Fruit fly (Drosophila melanogaster) whole organism, prepupa: Measurements from ENCODE around the gene Targ3.
A peak's percentile ranks its signal among the peaks of the same experiment; 100 is the strongest.

Source experiments
- Blimp-1 ChIP-seq: fragments of 200-800 bp; sonication (Bioruptor generic); optimal IDR thresholded peaks from 3 replicates; lab custom pipeline; 2017; ENCODE audit warnings: missing biosample characterization, missing genetic modification characterization, mild to moderate bottlenecking, moderate library complexity, missing genetic modification reagents
- CG10631 ChIP-seq: fragments of 200-800 bp; sonication (Bioruptor generic); optimal IDR thresholded peaks from 2 replicates; lab custom pipeline; 2016; ENCODE audit warnings: missing biosample characterization, missing genetic modification characterization
- CG10669 ChIP-seq: fragments of 200-800 bp; sonication (Bioruptor generic); optimal IDR thresholded peaks from 3 replicates; lab custom pipeline; 2018; ENCODE audit warnings: missing biosample characterization, mild to moderate bottlenecking, missing genetic modification characterization, moderate library complexity
- CG11294 ChIP-seq: fragments of 200-800 bp; sonication (Bioruptor generic); IDR thresholded peaks from 2 replicates; pipeline ENCODE4 v1.3.6; 2022; ENCODE audit warnings: missing biosample characterization, missing genetic modification characterization
- CG11762 ChIP-seq: fragments of 200-800 bp; sonication (Bioruptor generic); optimal IDR thresholded peaks from 3 replicates; lab custom pipeline; 2016; ENCODE audit warnings: missing biosample characterization, missing genetic modification characterization; ENCODE audit not compliant: insufficient read depth
- CG1621 ChIP-seq: fragments of 200-800 bp; sonication (Bioruptor generic); optimal IDR thresholded peaks from 3 replicates; lab custom pipeline; 2018; ENCODE audit warnings: missing biosample characterization, mild to moderate bottlenecking, missing genetic modification characterization
- CG16779 ChIP-seq: fragments of 200-800 bp; sonication (Bioruptor generic); optimal IDR thresholded peaks from 3 replicates; lab custom pipeline; 2017; ENCODE audit warnings: missing biosample characterization, mild to moderate bottlenecking, missing genetic modification characterization
- CG3032 ChIP-seq: fragments of 200-800 bp; optimal IDR thresholded peaks from 2 replicates; lab custom pipeline; 2019; ENCODE audit warnings: missing biosample characterization, mild to moderate bottlenecking, missing genetic modification characterization, moderate library complexity
- CG31627 ChIP-seq: fragments of 200-800 bp; sonication (Bioruptor generic); optimal IDR thresholded peaks from 3 replicates; lab custom pipeline; 2016; ENCODE audit warnings: missing biosample characterization, missing genetic modification characterization
- CG32006 ChIP-seq: fragments of 200-800 bp; sonication (Bioruptor generic); optimal IDR thresholded peaks from 3 replicates; lab custom pipeline; 2017; ENCODE audit warnings: missing biosample characterization, mild to moderate bottlenecking, missing genetic modification characterization
- CG34406 ChIP-seq: fragments of 200-800 bp; sonication (Bioruptor generic); optimal IDR thresholded peaks from 3 replicates; lab custom pipeline; 2016; ENCODE audit warnings: missing biosample characterization, missing genetic modification characterization
- CG3919 ChIP-seq: fragments of 200-800 bp; sonication (Bioruptor generic); optimal IDR thresholded peaks from 3 replicates; lab custom pipeline; 2016; ENCODE audit warnings: missing biosample characterization, missing genetic modification characterization
- CG4318 ChIP-seq: fragments of 200-800 bp; sonication (Bioruptor generic); optimal IDR thresholded peaks from 3 replicates; lab custom pipeline; 2017; ENCODE audit warnings: missing biosample characterization, mild to moderate bottlenecking, missing genetic modification characterization
- CG6163 ChIP-seq: fragments of 200-800 bp; sonication (Bioruptor generic); IDR thresholded peaks from 3 replicates; pipeline ENCODE4 v1.3.6; 2022; ENCODE audit warnings: missing biosample characterization, missing genetic modification characterization
- CG6276 ChIP-seq: fragments of 200-800 bp; sonication (Bioruptor generic); optimal IDR thresholded peaks from 2 replicates; lab custom pipeline; 2017; ENCODE audit warnings: missing biosample characterization, mild to moderate bottlenecking, missing genetic modification characterization
- CG6808 ChIP-seq: fragments of 200-800 bp; sonication (Bioruptor generic); optimal IDR thresholded peaks from 3 replicates; lab custom pipeline; 2017; ENCODE audit warnings: missing biosample characterization, missing genetic modification characterization, mild to moderate bottlenecking, moderate library complexity, missing genetic modification reagents
- CG8119 ChIP-seq: fragments of 200-800 bp; sonication (Bioruptor generic); IDR thresholded peaks from 3 replicates; pipeline ENCODE4 v1.3.6; 2022; ENCODE audit warnings: missing biosample characterization, missing genetic modification characterization
- CG8319 ChIP-seq: fragments of 200-800 bp; sonication (Bioruptor generic); optimal IDR thresholded peaks from 3 replicates; lab custom pipeline; 2016; ENCODE audit warnings: missing biosample characterization, missing genetic modification characterization
- CG8632 ChIP-seq: fragments of 200-800 bp; sonication (Bioruptor generic); optimal IDR thresholded peaks from 3 replicates; lab custom pipeline; 2016; ENCODE audit warnings: missing biosample characterization, missing genetic modification characterization
- CG9139 ChIP-seq: fragments of 200-800 bp; sonication (Bioruptor generic); optimal IDR thresholded peaks from 3 replicates; lab custom pipeline; 2017; ENCODE audit warnings: missing biosample characterization, mild to moderate bottlenecking, missing genetic modification characterization
- Eip75B ChIP-seq: fragments of 200-800 bp; sonication (Bioruptor generic); optimal IDR thresholded peaks from 3 replicates; lab custom pipeline; 2016; ENCODE audit warnings: missing biosample characterization, missing genetic modification characterization
- Eip78C ChIP-seq: fragments of 200-800 bp; sonication (Bioruptor generic); peaks from one replicate; lab custom pipeline; 2016; ENCODE audit warnings: missing biosample characterization, missing genetic modification characterization
- Eip93F ChIP-seq: fragments of 200-800 bp; sonication (Bioruptor generic); optimal IDR thresholded peaks from 2 replicates; lab custom pipeline; 2016; ENCODE audit warnings: missing biosample characterization, mild to moderate bottlenecking, missing genetic modification characterization
- Hr39 ChIP-seq: fragments of 200-800 bp; sonication (Bioruptor generic); optimal IDR thresholded peaks from 2 replicates; lab custom pipeline; 2016; ENCODE audit warnings: missing biosample characterization, missing genetic modification characterization
- Hr4 ChIP-seq: fragments of 200-800 bp; sonication (Bioruptor generic); optimal IDR thresholded peaks from 3 replicates; lab custom pipeline; 2016; ENCODE audit warnings: missing biosample characterization, missing genetic modification characterization
- Met ChIP-seq: fragments of 200-800 bp; sonication (Bioruptor generic); optimal IDR thresholded peaks from 3 replicates; lab custom pipeline; 2016; ENCODE audit warnings: missing biosample characterization, missing genetic modification characterization
- OdsH ChIP-seq: fragments of 200-800 bp; sonication (Bioruptor generic); optimal IDR thresholded peaks from 3 replicates; lab custom pipeline; 2016; ENCODE audit warnings: missing biosample characterization, missing genetic modification characterization
- Sox102F ChIP-seq: fragments of 200-800 bp; sonication (Bioruptor generic); optimal IDR thresholded peaks from 2 replicates; lab custom pipeline; 2016; ENCODE audit warnings: missing biosample characterization, mild to moderate bottlenecking, missing genetic modification characterization
- Sox14 ChIP-seq: fragments of 200-800 bp; sonication (Bioruptor generic); optimal IDR thresholded peaks from 3 replicates; lab custom pipeline; 2016; ENCODE audit warnings: missing biosample characterization, missing genetic modification characterization
- Sox15 ChIP-seq: fragments of 200-800 bp; sonication (Bioruptor generic); optimal IDR thresholded peaks from 3 replicates; lab custom pipeline; 2016; ENCODE audit warnings: missing biosample characterization, missing genetic modification characterization
- achi ChIP-seq: fragments of 200-800 bp; sonication (Bioruptor generic); optimal IDR thresholded peaks from 3 replicates; lab custom pipeline; 2016; ENCODE audit warnings: missing biosample characterization, missing genetic modification characterization
- acj6 ChIP-seq: fragments of 200-800 bp; sonication (Bioruptor generic); optimal IDR thresholded peaks from 3 replicates; lab custom pipeline; 2016; ENCODE audit warnings: missing biosample characterization, missing genetic modification characterization
- dac ChIP-seq: fragments of 200-800 bp; sonication (Bioruptor generic); optimal IDR thresholded peaks from 2 replicates; lab custom pipeline; 2017; ENCODE audit warnings: missing biosample characterization, mild to moderate bottlenecking, missing genetic modification characterization
- eg ChIP-seq: fragments of 200-800 bp; sonication (Bioruptor generic); IDR thresholded peaks from 3 replicates; pipeline ENCODE4 v1.3.6; 2022; ENCODE audit warnings: missing biosample characterization, missing genetic modification characterization
- esn ChIP-seq: fragments of 200-800 bp; sonication (Bioruptor generic); optimal IDR thresholded peaks from 2 replicates; lab custom pipeline; 2016; ENCODE audit warnings: missing biosample characterization, mild to moderate bottlenecking, missing genetic modification characterization, moderate library complexity
- fd59A ChIP-seq: fragments of 200-800 bp; sonication (Bioruptor generic); optimal IDR thresholded peaks from 2 replicates; lab custom pipeline; 2017; ENCODE audit warnings: missing biosample characterization, mild to moderate bottlenecking, missing genetic modification characterization, missing genetic modification reagents
- fd85E ChIP-seq: fragments of 200-800 bp; sonication (Bioruptor generic); optimal IDR thresholded peaks from 3 replicates; lab custom pipeline; 2016; ENCODE audit warnings: missing biosample characterization, missing genetic modification characterization
- lz ChIP-seq: fragments of 200-800 bp; sonication (Bioruptor generic); optimal IDR thresholded peaks from 3 replicates; lab custom pipeline; 2016; ENCODE audit warnings: missing biosample characterization, missing genetic modification characterization
- net ChIP-seq: fragments of 200-800 bp; sonication (Bioruptor generic); optimal IDR thresholded peaks from 3 replicates; lab custom pipeline; 2016; ENCODE audit warnings: missing biosample characterization, missing genetic modification characterization
- pdm3 ChIP-seq: fragments of 200-800 bp; sonication (Bioruptor generic); optimal IDR thresholded peaks from 3 replicates; lab custom pipeline; 2016; ENCODE audit warnings: missing biosample characterization, missing genetic modification characterization
- salr ChIP-seq, 2 experiments: fragments of 200-800 bp; sonication (Bioruptor generic); optimal IDR thresholded peaks; 3 replicates each; lab custom pipeline; 2016 to 2018; ENCODE audit warnings: missing biosample characterization in 2 of 2, missing genetic modification characterization in 2 of 2, mild to moderate bottlenecking in 1 of 2
- ss ChIP-seq, 2 experiments: fragments of 200-800 bp; sonication (Bioruptor generic); optimal IDR thresholded peaks; 2 replicates in 1 of 2; 3 replicates in 1 of 2; lab custom pipeline; 2017 to 2018; ENCODE audit warnings: mild to moderate bottlenecking in 2 of 2, missing biosample characterization in 2 of 2, missing genetic modification characterization in 2 of 2, moderate library complexity in 1 of 2
- vri ChIP-seq: fragments of 200-800 bp; sonication (Bioruptor generic); optimal IDR thresholded peaks from 3 replicates; lab custom pipeline; 2016; ENCODE audit warnings: missing biosample characterization, mild to moderate bottlenecking, missing genetic modification characterization

Gene Targ3

DNA sequence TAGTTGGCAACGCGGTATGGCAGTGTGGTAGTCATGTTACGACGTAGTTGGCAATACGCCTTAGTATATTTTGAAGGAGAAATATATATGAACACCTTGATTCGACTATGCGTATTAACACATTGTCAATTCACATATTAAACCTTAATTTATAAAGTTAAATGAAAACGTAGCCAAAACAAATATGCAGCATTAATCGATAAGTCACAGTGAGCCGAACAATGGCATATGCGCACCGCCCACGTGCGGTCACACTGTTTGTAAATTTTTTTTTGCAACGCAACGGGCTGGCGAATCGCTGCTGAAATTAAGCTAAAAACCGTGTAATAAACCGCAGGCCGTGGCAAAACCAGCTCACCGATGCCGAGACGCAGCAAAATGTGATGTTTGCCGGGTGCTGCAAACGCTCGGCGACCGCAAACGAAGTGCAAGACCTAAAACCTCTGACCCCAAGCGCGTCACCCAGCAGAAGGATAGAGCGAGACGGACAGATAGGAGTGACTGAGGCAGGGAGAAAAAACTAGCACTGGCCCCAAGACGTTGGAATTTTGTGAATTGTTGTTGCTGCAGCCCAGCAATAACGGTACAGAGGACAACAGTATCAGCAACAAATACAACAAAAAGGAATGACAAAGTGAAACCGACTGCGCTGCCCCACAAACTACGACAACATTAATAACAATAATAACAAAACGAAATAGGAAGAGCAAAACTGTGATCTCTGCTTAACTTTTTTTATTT, 20.9 kb upstream of the Targ3 start (continued):
- TF ChIP-seq Sox14 = peak; percentile 38
- TF ChIP-seq eg = 0 out of 3 replicates have a peak, but pooled peaks have one; percentile 29
- peak; percentile 23 for TF ChIP-seq CG6808
- no peak for TF ChIP-seq CG32006
- TF ChIP-seq Hr39 = peak; percentile 6
- no peak for TF ChIP-seq Eip93F
- no peak for TF ChIP-seq CG3919 (GFP tag; lab: Kevin White, UChicago)
- no peak for TF ChIP-seq dac (GFP tag; lab: Kevin White, UChicago)
- TF ChIP-seq CG8119 (GFP tag; lab: Robert Waterston, UW) = no peak
- TF ChIP-seq lz (GFP tag; lab: Kevin White, UChicago) = no peak
- no peak for TF ChIP-seq CG8632
- TF ChIP-seq CG31627 = peak; percentile 3
- TF ChIP-seq Met (GFP tag; lab: Kevin White, UChicago) = no peak
- TF ChIP-seq Blimp-1 = no peak
- TF ChIP-seq esn (GFP tag; lab: Kevin White, UChicago) = no peak
- no peak for TF ChIP-seq Sox102F (GFP tag; lab: Kevin White, UChicago)
- no peak for TF ChIP-seq CG10669
- no peak for TF ChIP-seq fd85E (GFP tag; lab: Kevin White, UChicago)
- TF ChIP-seq CG9139 = no peak
- TF ChIP-seq ss (GFP tag; optimal IDR thresholded peaks at IDR 0.05; lab: Kevin White, UChicago) = peak in 1 of 2 experiments; percentile 30
- no peak for TF ChIP-seq pdm3 (GFP tag; lab: Kevin White, UChicago)
- no peak for TF ChIP-seq CG3032
- TF ChIP-seq, all 60 proteins: peak for 13

DNA sequence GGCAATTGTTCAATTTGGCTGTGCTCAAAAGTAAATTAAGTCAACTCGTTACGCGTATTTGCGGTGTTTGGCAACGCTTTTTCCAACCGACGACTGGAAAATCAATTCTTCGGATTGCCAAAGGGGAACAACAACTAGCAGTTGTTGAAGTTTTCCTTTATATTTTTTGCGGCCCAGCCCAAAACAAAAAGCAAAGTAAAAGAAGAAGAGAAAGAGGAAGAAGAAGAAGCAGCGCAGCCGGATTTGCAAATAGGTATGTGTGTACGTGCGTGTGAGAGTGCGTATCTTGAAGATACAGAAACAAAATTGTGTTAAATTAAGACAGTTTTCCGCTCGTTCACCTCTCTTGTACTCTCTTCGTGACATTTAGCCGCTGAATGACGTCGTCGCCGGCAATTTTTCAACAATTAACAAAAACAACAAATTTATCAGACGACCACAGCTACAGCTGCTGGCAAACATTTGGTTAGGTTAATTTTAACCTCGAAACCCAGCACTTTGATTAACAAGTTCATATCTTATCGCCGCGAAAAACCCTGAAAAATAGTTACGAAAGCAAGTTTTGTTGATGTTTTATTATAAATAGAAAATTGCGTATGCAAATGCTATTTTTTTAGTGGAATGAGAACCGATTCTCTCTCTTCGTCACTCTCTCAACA, 20.2 kb upstream of the Targ3 start:
- TF ChIP-seq ss (GFP tag; optimal IDR thresholded peaks at IDR 0.05; lab: Kevin White, UChicago) (peak in 1 of 2 experiments; percentile 1), CG6808 (peak; percentile 1), CG6163 (no peak), vri (GFP tag; lab: Kevin White, UChicago) (no peak)

DNA sequence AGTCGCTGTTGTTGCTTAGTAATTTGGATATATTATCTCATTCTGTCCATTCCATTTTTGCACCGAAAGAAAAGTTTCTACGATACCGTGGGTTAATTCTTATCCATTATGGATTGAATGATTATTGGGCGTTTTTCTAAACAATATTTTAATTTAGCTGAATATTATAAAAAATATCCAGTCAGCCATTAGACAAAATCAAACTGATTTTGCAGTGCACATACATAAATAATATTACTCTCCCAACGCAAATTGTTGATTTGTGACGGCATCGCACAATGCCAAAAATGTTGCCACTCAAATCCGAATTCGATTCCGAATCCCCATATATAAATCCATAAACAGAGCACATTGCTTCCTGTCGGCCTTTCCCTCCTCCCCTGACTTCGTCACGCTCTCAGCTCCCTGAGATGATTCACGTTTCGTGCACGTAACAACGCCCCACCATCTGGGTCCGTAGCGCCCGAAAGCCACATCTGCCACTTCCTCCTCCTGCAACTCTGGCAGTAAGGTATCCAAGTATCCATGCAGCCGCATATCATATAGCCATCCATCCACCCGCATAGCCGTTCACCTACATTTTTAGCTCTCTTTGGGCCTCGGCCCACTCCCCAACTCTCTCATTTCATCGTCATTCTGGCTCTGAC, 19.6 kb upstream of the Targ3 start:
- TF ChIP-seq Sox15 (GFP tag; lab: Kevin White, UChicago) (no peak), eg (peak; percentile 85), CG34406 (GFP tag; lab: Kevin White, UChicago) (peak; percentile 24), esn (GFP tag; lab: Kevin White, UChicago) (peak; percentile 69), fd59A (no peak), net (GFP tag; lab: Kevin White, UChicago) (peak; percentile 69), CG11762 (GFP tag; lab: Kevin White, UChicago) (no peak), Eip78C (peak; percentile 86), CG3032 (peak; percentile 15), acj6 (GFP tag; lab: Kevin White, UChicago) (peak; percentile 71), CG8632 (peak; percentile 47), CG11294 (peak; percentile 52; the same call in 1 of the 2 replicates), Hr4 (GFP tag; lab: Kevin White, UChicago) (peak; percentile 75), CG6276 (no peak), salr (GFP tag; optimal IDR thresholded peaks at IDR 0.05; lab: Kevin White, UChicago) (peak in 1 of 2 experiments; percentile 70), lz (GFP tag; lab: Kevin White, UChicago) (peak; percentile 49), Blimp-1 (no peak), CG4318 (GFP tag; lab: Kevin White, UChicago) (no peak), OdsH (GFP tag; lab: Kevin White, UChicago) (peak; percentile 64), Met (GFP tag; lab: Kevin White, UChicago) (peak; percentile 70), CG3919 (GFP tag; lab: Kevin White, UChicago) (peak; percentile 64), vri (GFP tag; lab: Kevin White, UChicago) (peak; percentile 69), ss (GFP tag; optimal IDR thresholded peaks at IDR 0.05; lab: Kevin White, UChicago) (peak; percentile 3 to 31), CG16779 (tag; lab: Kevin White, UChicago) (no peak), Eip75B (GFP tag; lab: Kevin White, UChicago) (peak; percentile 34), CG10631 (GFP tag; lab: Kevin White, UChicago) (peak; percentile 48), achi (GFP tag; lab: Kevin White, UChicago) (peak; percentile 51), CG31627 (peak; percentile 60), CG32006 (peak; percentile 76), dac (GFP tag; lab: Kevin White, UChicago) (no peak), CG6808 (peak; percentile 14), CG8319 (GFP tag; lab: Kevin White, UChicago) (no peak), CG1621 (no peak)
